Worm (Caenorhabditis elegans) whole organism, late embryonic: ENCODE measurements around the gene F21D12.3.

ENCODE experiments used
- K02D7.2 ChIP-seq: sonication (generic microtip); optimal IDR thresholded peaks from 2 replicates; lab custom pipeline; 2017; ENCODE audit warnings: mild to moderate bottlenecking, missing genetic modification characterization, missing compliant biosample characterization
- K09A11.1 ChIP-seq: sonication (generic microtip); optimal IDR thresholded peaks from 2 replicates; lab custom pipeline; 2017; ENCODE audit warnings: antibody characterized with exemption, mild to moderate bottlenecking, missing genetic modification characterization, missing compliant biosample characterization; ENCODE audit not compliant: insufficient read depth
- T23F11.4 ChIP-seq: fragments of 200-800 bp; sonication (Bioruptor generic); optimal IDR thresholded peaks from 2 replicates; lab custom pipeline; 2018; ENCODE audit warnings: mild to moderate bottlenecking, missing genetic modification characterization, missing compliant biosample characterization
- ceh-19 ChIP-seq: fragments of 200-800 bp; sonication (Bioruptor generic); optimal IDR thresholded peaks from 2 replicates; lab custom pipeline; 2018; ENCODE audit warnings: mild to moderate bottlenecking, missing genetic modification characterization, missing compliant biosample characterization
- dve-1 ChIP-seq: sonication (generic microtip); optimal IDR thresholded peaks from 2 replicates; lab custom pipeline; 2017; ENCODE audit warnings: antibody characterized with exemption, mild to moderate bottlenecking, missing genetic modification characterization, missing compliant biosample characterization
- hlh-13 ChIP-seq: fragments of 200-800 bp; sonication (Bioruptor generic); optimal IDR thresholded peaks from 2 replicates; lab custom pipeline; 2018; ENCODE audit warnings: mild to moderate bottlenecking, missing genetic modification characterization, missing compliant biosample characterization
- nhr-11 ChIP-seq: fragments of 150-350 bp; optimal IDR thresholded peaks from 2 replicates; lab custom pipeline; 2014; ENCODE audit warnings: missing biosample characterization, missing genetic modification characterization
- pros-1 ChIP-seq: fragments of 150-350 bp; optimal IDR thresholded peaks from 2 replicates; lab custom pipeline; 2014; ENCODE audit warnings: missing biosample characterization, missing genetic modification reagents, missing genetic modification characterization
- ref-2 ChIP-seq: sonication (generic microtip); optimal IDR thresholded peaks from 2 replicates; lab custom pipeline; 2016; ENCODE audit warnings: missing genetic modification characterization, missing compliant biosample characterization

DNA sequence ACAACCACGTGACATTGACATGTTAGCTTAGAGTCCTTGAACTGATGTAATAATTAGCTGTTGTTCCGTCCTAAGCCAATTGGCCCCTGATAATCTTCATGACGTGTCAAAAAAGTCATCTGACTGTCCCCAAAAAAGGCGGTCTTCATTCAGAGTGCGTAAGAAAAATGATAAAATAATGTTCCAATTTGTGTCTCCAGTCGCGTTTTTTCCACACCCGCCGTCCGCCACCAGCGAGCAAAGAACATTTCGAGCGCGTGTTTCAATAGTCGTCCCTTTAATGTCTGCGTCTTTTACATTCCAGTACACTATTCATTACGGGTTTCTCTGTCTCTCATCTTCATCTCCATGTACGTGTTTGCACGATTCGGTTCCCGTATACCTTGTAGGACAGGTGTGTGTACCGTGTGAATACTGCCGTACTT lies 13.7 kb upstream of the F21D12.3 start:
- TF ChIP-seq pros-1 (no peak), ceh-19 (GFP tag; lab: Kevin White, UChicago) (no peak), K09A11.1 (no peak), hlh-13 (GFP tag; lab: Kevin White, UChicago) (no peak), dve-1 (tag; lab: Kevin White, UChicago) (peak; percentile 7), K02D7.2 (tag; lab: Kevin White, UChicago) (no peak), ref-2 (tag; lab: Kevin White, UChicago) (no peak), T23F11.4 (GFP tag; lab: Kevin White, UChicago) (no peak), nhr-11 (tag; lab: Kevin White, UChicago) (no peak)
